Fruit fly (Drosophila melanogaster) whole organism, embryonic: ENCODE data around the gene Dhc93AB.

ENCODE experiments used
- B-H2 ChIP-seq: fragments of 200-800 bp; sonication (Bioruptor generic); optimal IDR thresholded peaks from 2 replicates; lab custom pipeline; 2018; ENCODE audit warnings: missing biosample characterization, mild to moderate bottlenecking, missing genetic modification characterization
- CG12942 ChIP-seq: fragments of 200-800 bp; sonication (Bioruptor generic); optimal IDR thresholded peaks from 3 replicates; lab custom pipeline; 2016; ENCODE audit warnings: missing biosample characterization, missing genetic modification characterization
- CG14014 ChIP-seq: fragments of 200-800 bp; sonication (Bioruptor generic); IDR thresholded peaks from 2 replicates; pipeline ENCODE4 v1.3.6; 2022; ENCODE audit warnings: missing biosample characterization, missing genetic modification characterization
- CG14667 ChIP-seq: fragments of 200-800 bp; sonication (Bioruptor generic); IDR thresholded peaks from 2 replicates; pipeline ENCODE4 v1.3.6; 2022; ENCODE audit warnings: missing biosample characterization, missing genetic modification characterization
- CG15011 ChIP-seq: fragments of 200-800 bp; sonication (Bioruptor generic); optimal IDR thresholded peaks from 3 replicates; lab custom pipeline; 2018; ENCODE audit warnings: missing biosample characterization, mild to moderate bottlenecking, missing genetic modification characterization
- CG15514 ChIP-seq: fragments of 200-800 bp; sonication (Bioruptor generic); optimal IDR thresholded peaks from 3 replicates; lab custom pipeline; 2017; ENCODE audit warnings: missing biosample characterization, missing genetic modification characterization, mild to moderate bottlenecking, moderate library complexity, missing genetic modification reagents
- CG1603 ChIP-seq: fragments of 200-800 bp; sonication (Bioruptor generic); optimal IDR thresholded peaks from 2 replicates; lab custom pipeline; 2019; ENCODE audit warnings: missing biosample characterization, mild to moderate bottlenecking, missing genetic modification characterization, moderate library complexity
- CG16813 ChIP-seq: fragments of 200-800 bp; sonication (Bioruptor generic); IDR thresholded peaks from 3 replicates; pipeline ENCODE4 v1.3.6; 2022; ENCODE audit warnings: missing biosample characterization, missing genetic modification characterization; ENCODE audit not compliant: partially characterized antibody
- CG18262 ChIP-seq: fragments of 200-800 bp; optimal IDR thresholded peaks from 3 replicates; lab custom pipeline; 2019; ENCODE audit warnings: missing biosample characterization, mild to moderate bottlenecking, missing genetic modification characterization, moderate library complexity
- CG2199 ChIP-seq: fragments of 200-800 bp; sonication (Bioruptor generic); IDR thresholded peaks from 3 replicates; pipeline ENCODE4 v1.3.6; 2022; ENCODE audit warnings: missing biosample characterization, missing genetic modification characterization
- CG31441 ChIP-seq: fragments of 200-800 bp; sonication (Bioruptor generic); IDR thresholded peaks from 2 replicates; pipeline ENCODE4 v1.3.6; 2022; ENCODE audit warnings: missing biosample characterization, missing genetic modification characterization
- CG3847 ChIP-seq: fragments of 200-800 bp; sonication (Bioruptor generic); IDR thresholded peaks from 2 replicates; pipeline ENCODE4 v1.3.6; 2022; ENCODE audit warnings: missing biosample characterization, missing genetic modification characterization
- CG4854 ChIP-seq: fragments of 200-800 bp; sonication (Bioruptor generic); optimal IDR thresholded peaks from 2 replicates; lab custom pipeline; 2016; ENCODE audit warnings: missing biosample characterization, missing genetic modification characterization, inconsistent platforms
- CG6254 ChIP-seq: fragments of 200-800 bp; sonication (Bioruptor generic); optimal IDR thresholded peaks from 3 replicates; lab custom pipeline; 2017; ENCODE audit warnings: mild to moderate bottlenecking, missing biosample characterization, missing genetic modification reagents, missing genetic modification characterization
- CG7987 ChIP-seq: fragments of 200-800 bp; sonication (Bioruptor generic); optimal IDR thresholded peaks from 2 replicates; lab custom pipeline; 2018; ENCODE audit warnings: missing biosample characterization, mild to moderate bottlenecking, missing genetic modification characterization, moderate library complexity
- CG9932 ChIP-seq: fragments of 200-800 bp; sonication (Bioruptor generic); IDR thresholded peaks from 2 replicates; pipeline ENCODE4 v1.3.6; 2022; ENCODE audit warnings: missing biosample characterization, missing genetic modification characterization
- Doc3 ChIP-seq: fragments of 200-800 bp; sonication (Bioruptor generic); IDR thresholded peaks from 3 replicates; pipeline ENCODE4 v1.3.6; 2022; ENCODE audit warnings: missing biosample characterization, missing genetic modification characterization; ENCODE audit not compliant: partially characterized antibody
- Eip74EF ChIP-seq, 2 experiments: fragments of 200-800 bp in 1 of 2; fragments of >200 bp in 1 of 2; sonication (Bioruptor generic) in 1 of 2; optimal IDR thresholded peaks; 2 replicates each; lab custom pipeline; 2017 to 2019; ENCODE audit warnings: missing biosample characterization in 2 of 2, missing genetic modification characterization in 2 of 2, mild to moderate bottlenecking in 1 of 2, moderate library complexity in 1 of 2
- Hr51 ChIP-seq, 2 experiments: fragments of 200-800 bp; sonication (Bioruptor generic); optimal IDR thresholded peaks; 2 replicates in 1 of 2; 3 replicates in 1 of 2; lab custom pipeline; 2016 to 2018; ENCODE audit warnings: missing biosample characterization in 2 of 2, missing genetic modification characterization in 2 of 2, mild to moderate bottlenecking in 1 of 2, moderate library complexity in 1 of 2
- MESR4 ChIP-seq: fragments of 200-800 bp; sonication (Bioruptor generic); optimal IDR thresholded peaks from 2 replicates; lab custom pipeline; 2018; ENCODE audit warnings: missing biosample characterization, mild to moderate bottlenecking, missing genetic modification characterization, moderate library complexity
- Myb ChIP-seq: fragments of 200-800 bp; sonication (Bioruptor generic); optimal IDR thresholded peaks from 2 replicates; lab custom pipeline; 2016; ENCODE audit warnings: missing biosample characterization, missing genetic modification characterization
- Neu2 ChIP-seq: fragments of 200-800 bp; sonication (Bioruptor generic); optimal IDR thresholded peaks from 3 replicates; lab custom pipeline; 2016; ENCODE audit warnings: missing biosample characterization, missing genetic modification characterization, borderline replicate concordance
- Optix ChIP-seq: fragments of 200-800 bp; sonication (Bioruptor generic); IDR thresholded peaks from 3 replicates; pipeline ENCODE4 v1.3.6; 2022; ENCODE audit warnings: missing biosample characterization, missing genetic modification characterization
- Pdp1 ChIP-seq, 2 experiments: fragments of 200-800 bp; sonication (Bioruptor generic); optimal IDR thresholded peaks; 3 replicates each; lab custom pipeline; 2016; ENCODE audit warnings: missing biosample characterization in 2 of 2, missing genetic modification characterization in 2 of 2, mild to moderate bottlenecking in 1 of 2, moderate library complexity in 1 of 2
- Sry-β ChIP-seq: fragments of 200-800 bp; sonication (Bioruptor generic); optimal IDR thresholded peaks from 2 replicates; lab custom pipeline; 2018; ENCODE audit warnings: missing biosample characterization, mild to moderate bottlenecking, missing genetic modification characterization, moderate library complexity
- abd-A ChIP-seq: fragments of 200-800 bp; sonication (Bioruptor generic); optimal IDR thresholded peaks from 3 replicates; lab custom pipeline; 2019; ENCODE audit warnings: missing biosample characterization, mild to moderate bottlenecking, missing genetic modification characterization, moderate library complexity
- az2 ChIP-seq: fragments of 200-800 bp; sonication (Bioruptor generic); optimal IDR thresholded peaks from 3 replicates; lab custom pipeline; 2016; ENCODE audit warnings: missing biosample characterization, missing genetic modification characterization
- bigmax ChIP-seq: fragments of 200-800 bp; sonication (Bioruptor generic); optimal IDR thresholded peaks from 2 replicates; lab custom pipeline; 2018; ENCODE audit warnings: missing biosample characterization, mild to moderate bottlenecking, missing genetic modification characterization
- btn ChIP-seq: fragments of 200-800 bp; sonication (Bioruptor generic); optimal IDR thresholded peaks from 2 replicates; lab custom pipeline; 2016; ENCODE audit warnings: missing biosample characterization, missing genetic modification characterization
- cato ChIP-seq: fragments of 200-800 bp; sonication (Bioruptor generic); optimal IDR thresholded peaks from 2 replicates; lab custom pipeline; 2016; ENCODE audit warnings: missing biosample characterization, missing genetic modification characterization, borderline replicate concordance
- chinmo ChIP-seq: fragments of 200-800 bp; sonication (Bioruptor generic); IDR thresholded peaks from 4 replicates; pipeline ENCODE4 v1.3.6; 2022; ENCODE audit warnings: missing biosample characterization, missing genetic modification characterization; ENCODE audit not compliant: partially characterized antibody
- fru ChIP-seq: fragments of >200 bp; optimal IDR thresholded peaks from 2 replicates; lab custom pipeline; 2017
- h ChIP-seq: fragments of >200 bp; optimal IDR thresholded peaks from 2 replicates; lab custom pipeline; 2017
- ham ChIP-seq: fragments of 200-800 bp; sonication (Bioruptor generic); IDR thresholded peaks from 2 replicates; pipeline ENCODE4 v1.3.6; 2022; ENCODE audit warnings: missing biosample characterization, missing genetic modification characterization
- kay ChIP-seq: fragments of 200-800 bp; sonication (Bioruptor generic); optimal IDR thresholded peaks from 2 replicates; lab custom pipeline; 2016; ENCODE audit warnings: missing biosample characterization, missing genetic modification characterization
- kni ChIP-seq: fragments of 200-800 bp; sonication (Bioruptor generic); optimal IDR thresholded peaks from 3 replicates; lab custom pipeline; 2017; ENCODE audit warnings: mild to moderate bottlenecking, missing biosample characterization, missing genetic modification reagents, missing genetic modification characterization
- knrl ChIP-seq: fragments of 200-800 bp; sonication (Bioruptor generic); IDR thresholded peaks from 3 replicates; pipeline ENCODE4 v1.3.6; 2022; ENCODE audit warnings: missing biosample characterization, missing genetic modification characterization; ENCODE audit not compliant: partially characterized antibody
- mam ChIP-seq: fragments of 200-800 bp; sonication (Bioruptor generic); optimal IDR thresholded peaks from 3 replicates; lab custom pipeline; 2016; ENCODE audit warnings: missing biosample characterization, missing genetic modification characterization
- nom ChIP-seq: fragments of 200-800 bp; sonication (Bioruptor generic); optimal IDR thresholded peaks from 2 replicates; lab custom pipeline; 2017; ENCODE audit warnings: missing biosample characterization, missing genetic modification characterization, mild to moderate bottlenecking, moderate library complexity, missing genetic modification reagents
- pum ChIP-seq: fragments of 200-800 bp; sonication (Bioruptor generic); optimal IDR thresholded peaks from 2 replicates; lab custom pipeline; 2016; ENCODE audit warnings: missing biosample characterization, missing genetic modification characterization
- ro ChIP-seq: fragments of 200-800 bp; sonication (Bioruptor generic); IDR thresholded peaks from 2 replicates; pipeline ENCODE4 v1.3.6; 2022; ENCODE audit warnings: missing biosample characterization, missing genetic modification characterization
- scrt ChIP-seq: fragments of 200-800 bp; sonication (Bioruptor generic); optimal IDR thresholded peaks from 2 replicates; lab custom pipeline; 2018; ENCODE audit warnings: missing biosample characterization, mild to moderate bottlenecking, missing genetic modification characterization, moderate library complexity
- sr ChIP-seq: fragments of 200-800 bp; sonication (Bioruptor generic); IDR thresholded peaks from 3 replicates; pipeline ENCODE4 v1.3.6; 2022; ENCODE audit warnings: missing biosample characterization, missing genetic modification characterization
- sug ChIP-seq: fragments of 200-800 bp; optimal IDR thresholded peaks from 2 replicates; lab custom pipeline; 2019; ENCODE audit warnings: missing biosample characterization, mild to moderate bottlenecking, missing genetic modification characterization, moderate library complexity
- tll ChIP-seq, 2 experiments: fragments of 200-800 bp in 1 of 2; fragments of >200 bp in 1 of 2; sonication (Bioruptor generic) in 1 of 2; optimal IDR thresholded peaks; 2 replicates each; lab custom pipeline; 2017 to 2019; ENCODE audit warnings: missing biosample characterization in 2 of 2, missing genetic modification characterization in 2 of 2, mild to moderate bottlenecking in 1 of 2, moderate library complexity in 1 of 2
- tna ChIP-seq: fragments of 200-800 bp; sonication (Bioruptor generic); IDR thresholded peaks from 2 replicates; pipeline ENCODE4 v1.3.6; 2022; ENCODE audit warnings: missing biosample characterization, missing genetic modification characterization; ENCODE audit not compliant: partially characterized antibody
- vfl ChIP-seq: fragments of 200-800 bp; sonication (Bioruptor generic); optimal IDR thresholded peaks from 2 replicates; lab custom pipeline; 2016; ENCODE audit warnings: missing biosample characterization, missing genetic modification characterization
- yki ChIP-seq: fragments of >200 bp; optimal IDR thresholded peaks from 3 replicates; lab custom pipeline; 2018

Gene Dhc93AB

DNA sequence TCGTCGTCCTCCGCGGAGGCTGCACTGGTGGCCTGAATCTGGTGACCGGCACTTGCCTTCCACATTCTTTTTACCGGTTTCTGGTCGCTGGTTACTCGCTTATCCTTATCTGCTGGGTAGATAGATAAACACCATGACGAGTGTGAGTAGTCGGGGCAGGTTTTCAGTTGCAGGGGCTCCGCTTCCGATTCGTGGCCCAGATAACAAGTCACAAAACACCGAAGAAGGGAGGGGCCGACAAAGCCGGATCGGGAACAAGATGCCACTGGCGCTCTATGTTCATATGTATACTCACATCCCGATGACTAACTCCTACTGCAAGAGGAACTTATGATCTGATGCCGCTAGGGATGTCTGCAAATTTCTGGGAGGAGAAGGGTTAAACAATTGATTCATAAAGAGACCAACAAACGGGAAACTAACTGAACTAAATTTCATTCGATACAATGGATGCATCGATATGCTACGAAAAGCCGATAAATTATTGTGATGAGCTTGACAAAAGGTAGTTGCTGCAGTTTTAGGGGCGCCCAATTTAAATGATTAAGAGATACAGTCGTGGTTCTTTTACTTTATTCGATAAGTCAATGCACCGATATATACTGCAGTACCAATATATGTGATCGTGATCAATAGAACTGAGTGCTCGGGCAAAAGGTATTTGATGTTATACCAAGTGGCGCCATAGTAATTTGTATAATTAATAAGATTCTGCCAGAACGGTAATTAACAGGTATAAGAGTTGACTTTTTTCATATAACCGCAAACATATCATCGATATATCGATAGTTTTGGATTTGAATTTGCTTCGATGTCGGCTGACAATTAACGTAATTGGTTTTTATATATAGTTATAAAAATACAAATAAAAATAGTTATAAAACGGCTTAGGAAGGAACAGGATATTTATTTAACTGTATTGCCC lies 22.0 kb upstream of the Dhc93AB start, which contains the start of gene Cortactin (continued):
- TF ChIP-seq CG3847 = peak; percentile 25; the same call in 1 of the 2 replicates
- no peak for TF ChIP-seq CG14014
- peak; percentile 77 for TF ChIP-seq kni (GFP tag; lab: Kevin White, UChicago)
- TF ChIP-seq Myb (GFP tag; lab: Kevin White, UChicago) = peak; percentile 67
- peak; percentile 62 for TF ChIP-seq CG15514 (GFP tag; lab: Kevin White, UChicago)
- TF ChIP-seq pum (GFP tag; lab: Kevin White, UChicago) = no peak
- TF ChIP-seq Hr51 (GFP tag; optimal IDR thresholded peaks at IDR 0.05; lab: Kevin White, UChicago) = no peak
- peak; percentile 91 for TF ChIP-seq tna
- TF ChIP-seq mam (GFP tag; lab: Kevin White, UChicago) = no peak
- peak; percentile 93 for TF ChIP-seq Doc3
- TF ChIP-seq tll (GFP tag; optimal IDR thresholded peaks at IDR 0.05; lab: Kevin White, UChicago) = peak in 1 of 2 experiments; percentile 37
- no peak for TF ChIP-seq sr
- peak; percentile 2 for TF ChIP-seq Sry-β (GFP tag; lab: Kevin White, UChicago)
- peak; percentile 98 for TF ChIP-seq Neu2 (GFP tag; lab: Kevin White, UChicago)
- no peak for TF ChIP-seq CG6254
- no peak; the same call in 1 of the 2 replicates for TF ChIP-seq CG9932
- no peak for TF ChIP-seq CG7987 (GFP tag; lab: Kevin White, UChicago)
- TF ChIP-seq ham = no peak
- TF ChIP-seq bigmax (GFP tag; lab: Kevin White, UChicago) = peak; percentile 4
- peak; percentile 90 for TF ChIP-seq MESR4
- TF ChIP-seq knrl (GFP tag; lab: Robert Waterston, UW) = peak; percentile 83
- no peak for TF ChIP-seq fru (lab: Kevin White, UChicago)
- TF ChIP-seq cato = no peak
- peak; percentile 72 for TF ChIP-seq CG1603
- TF ChIP-seq Optix (GFP tag; lab: Robert Waterston, UW) = no peak
- TF ChIP-seq CG14667 = no peak
- TF ChIP-seq btn (GFP tag; lab: Kevin White, UChicago) = no peak
- peak; percentile 98 for TF ChIP-seq chinmo
- no peak for TF ChIP-seq CG15011 (GFP tag; lab: Kevin White, UChicago)
- peak in 1 of 2 experiments; percentile 9 for TF ChIP-seq Eip74EF (GFP tag; optimal IDR thresholded peaks at IDR 0.05; lab: Kevin White, UChicago)
- peak in 1 of 2 experiments; percentile 85 for TF ChIP-seq Pdp1 (GFP tag; optimal IDR thresholded peaks at IDR 0.05; lab: Kevin White, UChicago)
- TF ChIP-seq B-H2 (GFP tag; lab: Kevin White, UChicago) = peak; percentile 48
- no peak for TF ChIP-seq CG18262 (tag; lab: Kevin White, UChicago)
- no peak for TF ChIP-seq scrt (GFP tag; lab: Kevin White, UChicago)
- TF ChIP-seq yki = no peak
- TF ChIP-seq az2 = no peak
- TF ChIP-seq nom (GFP tag; lab: Kevin White, UChicago) = peak; percentile 18
- peak; percentile 44; the same call in 1 of the 3 replicates for TF ChIP-seq CG2199
- no peak for TF ChIP-seq CG31441 (GFP tag; lab: Robert Waterston, UW)
- TF ChIP-seq CG4854 (GFP tag; lab: Kevin White, UChicago) = no peak
- no peak for TF ChIP-seq ro (GFP tag; lab: Robert Waterston, UW)
- TF ChIP-seq CG12942 (GFP tag; lab: Kevin White, UChicago) = no peak
- TF ChIP-seq h (lab: Kevin White, UChicago) = no peak
- TF ChIP-seq sug (tag; lab: Kevin White, UChicago) = peak; percentile 32
- TF ChIP-seq CG16813 = peak; percentile 92
- peak; percentile 10 for TF ChIP-seq abd-A (tag; lab: Kevin White, UChicago)
- TF ChIP-seq vfl (GFP tag; lab: Kevin White, UChicago) = no peak
- TF ChIP-seq kay (GFP tag; lab: Kevin White, UChicago) = peak; percentile 48
